Worm (Caenorhabditis elegans): Measurements from ENCODE around the gene F55A4.13.

Gene F55A4.13

DNA sequence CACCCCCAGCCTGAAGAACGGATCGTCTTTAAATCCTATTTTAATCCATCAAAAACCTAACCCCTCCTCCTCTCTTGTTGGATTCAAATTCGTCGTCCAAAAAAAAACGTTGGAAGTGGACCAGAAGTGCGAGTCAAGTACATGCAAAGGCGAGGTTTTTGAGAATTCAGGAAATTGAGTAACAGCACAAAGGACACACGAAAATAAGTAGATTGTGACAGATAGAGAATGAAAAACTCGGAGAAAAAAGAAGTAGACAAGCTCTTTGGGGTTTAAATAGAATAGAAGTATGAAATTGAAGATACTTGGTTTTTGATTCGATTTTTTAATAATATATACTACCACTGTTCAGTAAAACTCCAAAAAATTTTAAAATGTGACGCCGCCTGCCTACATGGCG is 2.6 kb downstream of the F55A4.13 start:
- no peak for TF ChIP-seq ref-1 (GFP tag; conservative IDR thresholded peaks at IDR 0.05)

DNA sequence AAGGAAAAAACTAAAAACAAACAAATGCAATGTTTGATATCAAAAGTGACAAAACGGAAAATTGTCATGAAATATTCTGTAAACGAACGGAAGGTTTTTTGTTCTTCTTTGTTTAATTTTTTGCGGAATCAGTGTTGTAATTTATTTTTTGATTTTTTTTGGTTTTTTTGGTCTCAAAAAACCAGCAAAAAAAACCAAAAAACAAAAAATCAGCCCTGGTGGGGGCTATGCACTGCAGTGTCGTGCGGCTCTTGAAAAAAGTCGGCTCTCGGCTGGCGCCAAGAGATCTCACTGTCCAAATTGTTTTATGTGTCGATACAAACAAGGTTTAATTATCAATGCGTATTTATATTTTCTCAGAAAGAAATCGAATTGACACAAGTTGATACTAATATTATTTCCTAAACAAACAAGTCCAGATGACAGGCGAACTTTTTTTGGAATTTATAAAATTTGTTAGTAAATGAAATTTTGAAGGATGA is 4.9 kb downstream of the F55A4.13 start:
- TF ChIP-seq med-1 (GFP tag; optimal IDR thresholded peaks at IDR 0.05; ENCODE audit: insufficient read depth) (no peak), ztf-23 (GFP tag; IDR thresholded peaks at IDR 0.05) (no peak), ref-1 (GFP tag; conservative IDR thresholded peaks at IDR 0.05) (no peak), tab-1 (GFP tag; IDR thresholded peaks at IDR 0.05) (no peak), klf-2 (GFP tag; conservative IDR thresholded peaks at IDR 0.05) (no peak), T22C8.4 (GFP tag; IDR thresholded peaks at IDR 0.05) (no peak), flt-1 (GFP tag; IDR thresholded peaks at IDR 0.05) (no peak), ztf-29 (GFP tag; IDR thresholded peaks at IDR 0.05) (no peak), cog-1 (tag; optimal IDR thresholded peaks at IDR 0.05) (no peak)

DNA sequence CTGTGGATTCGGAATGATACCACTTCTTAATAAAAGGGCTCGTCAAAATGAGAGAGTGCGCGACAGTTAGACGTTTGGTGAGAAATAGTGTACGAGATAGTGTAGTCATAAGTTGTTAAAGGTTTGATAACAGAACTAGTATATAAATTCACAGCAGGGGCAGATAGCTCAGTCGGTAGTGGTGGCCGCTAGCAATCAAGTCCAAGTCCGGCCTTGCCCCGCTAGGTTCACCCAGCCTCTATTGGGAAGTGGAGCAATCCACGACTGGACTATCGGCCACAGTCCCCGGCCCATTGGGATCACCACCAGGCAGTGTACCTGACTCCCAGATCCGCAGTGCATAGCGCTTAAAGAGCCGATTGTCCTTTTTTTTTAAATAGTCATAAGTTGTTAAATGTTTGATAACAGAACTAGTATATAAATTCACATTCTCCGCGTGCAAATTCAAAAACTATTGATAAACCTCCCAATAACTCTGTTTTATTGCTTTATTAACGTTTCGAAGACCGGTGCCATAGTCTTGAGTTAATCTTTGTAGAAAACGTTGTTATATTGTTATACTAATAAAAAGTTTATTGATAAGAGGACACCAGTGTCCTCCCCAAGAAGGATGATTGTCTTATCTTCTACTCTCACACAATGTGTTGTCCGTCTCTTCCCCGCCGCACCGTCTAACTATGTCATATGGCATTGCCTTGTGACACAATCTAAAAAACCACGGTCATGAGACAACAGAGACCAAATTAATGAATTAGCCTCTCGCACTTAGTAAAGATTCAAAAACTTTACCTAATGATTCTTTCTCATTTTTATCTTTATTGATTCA is 6.5 kb downstream of the F55A4.13 start:
- TF ChIP-seq cog-1 (tag; optimal IDR thresholded peaks at IDR 0.05) (no peak), ztf-29 (GFP tag; IDR thresholded peaks at IDR 0.05) (no peak), med-1 (GFP tag; optimal IDR thresholded peaks at IDR 0.05; ENCODE audit: insufficient read depth) (no peak), klf-2 (GFP tag; conservative IDR thresholded peaks at IDR 0.05) (no peak), flt-1 (GFP tag; IDR thresholded peaks at IDR 0.05) (no peak), T22C8.4 (GFP tag; IDR thresholded peaks at IDR 0.05) (no peak), tab-1 (GFP tag; IDR thresholded peaks at IDR 0.05) (no peak), ref-1 (GFP tag; conservative IDR thresholded peaks at IDR 0.05) (no peak)

DNA sequence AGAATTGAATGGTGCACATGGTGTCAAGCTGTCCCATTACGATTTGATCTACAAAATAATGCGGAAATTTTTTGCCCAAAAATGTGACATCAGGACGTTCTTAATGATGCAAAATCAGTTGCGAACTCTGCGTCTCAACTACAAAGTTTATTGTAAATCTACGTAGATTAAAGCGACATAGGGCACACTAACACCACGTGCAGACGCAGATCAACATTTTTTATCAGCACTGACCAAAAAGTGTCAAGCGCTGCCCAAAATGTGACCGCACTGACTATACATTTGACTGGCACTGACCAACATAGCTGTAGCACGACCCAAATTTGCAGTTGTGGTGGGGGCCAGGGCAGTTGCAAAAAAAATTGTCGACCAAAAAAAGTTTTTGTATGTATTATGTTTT is 7.8 kb downstream of the F55A4.13 start:
- TF ChIP-seq ref-1 (GFP tag; conservative IDR thresholded peaks at IDR 0.05), result no peak
- no peak for TF ChIP-seq klf-2 (GFP tag; conservative IDR thresholded peaks at IDR 0.05)
- no peak for TF ChIP-seq ztf-29 (GFP tag; IDR thresholded peaks at IDR 0.05)
- TF ChIP-seq ztf-23 (GFP tag; IDR thresholded peaks at IDR 0.05), result no peak
- no peak for TF ChIP-seq tab-1 (GFP tag; IDR thresholded peaks at IDR 0.05)
- no peak for TF ChIP-seq flt-1 (GFP tag; IDR thresholded peaks at IDR 0.05)
- TF ChIP-seq T22C8.4 (GFP tag; IDR thresholded peaks at IDR 0.05), result no peak

DNA sequence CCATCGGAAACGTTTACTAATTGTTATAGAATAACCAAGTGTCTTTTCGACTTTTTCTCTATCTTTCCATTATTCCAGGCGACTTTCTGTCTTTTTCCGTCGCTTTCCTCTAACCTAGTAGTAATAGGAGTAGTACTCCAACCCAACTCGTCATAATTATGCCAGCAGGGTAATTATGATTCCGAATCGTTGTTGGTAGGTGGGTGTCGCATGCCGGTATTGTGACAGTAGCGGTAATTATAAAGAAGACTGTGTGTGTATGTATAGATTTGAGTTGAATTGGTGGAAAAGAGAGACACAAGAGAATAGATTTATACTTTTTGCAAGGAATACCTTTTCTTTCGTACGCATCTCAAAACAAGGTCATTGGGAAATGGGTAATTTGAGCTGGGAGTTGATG is 12.3 kb downstream of the F55A4.13 start:
- TF ChIP-seq flt-1 (GFP tag; IDR thresholded peaks at IDR 0.05) (no peak), cog-1 (tag; optimal IDR thresholded peaks at IDR 0.05) (no peak), ztf-29 (GFP tag; IDR thresholded peaks at IDR 0.05) (no peak), ztf-23 (GFP tag; IDR thresholded peaks at IDR 0.05) (no peak), tab-1 (GFP tag; IDR thresholded peaks at IDR 0.05) (no peak), med-1 (GFP tag; optimal IDR thresholded peaks at IDR 0.05; ENCODE audit: insufficient read depth) (no peak), klf-2 (GFP tag; conservative IDR thresholded peaks at IDR 0.05) (no peak), T22C8.4 (GFP tag; IDR thresholded peaks at IDR 0.05) (no peak), ref-1 (GFP tag; conservative IDR thresholded peaks at IDR 0.05) (no peak)

DNA sequence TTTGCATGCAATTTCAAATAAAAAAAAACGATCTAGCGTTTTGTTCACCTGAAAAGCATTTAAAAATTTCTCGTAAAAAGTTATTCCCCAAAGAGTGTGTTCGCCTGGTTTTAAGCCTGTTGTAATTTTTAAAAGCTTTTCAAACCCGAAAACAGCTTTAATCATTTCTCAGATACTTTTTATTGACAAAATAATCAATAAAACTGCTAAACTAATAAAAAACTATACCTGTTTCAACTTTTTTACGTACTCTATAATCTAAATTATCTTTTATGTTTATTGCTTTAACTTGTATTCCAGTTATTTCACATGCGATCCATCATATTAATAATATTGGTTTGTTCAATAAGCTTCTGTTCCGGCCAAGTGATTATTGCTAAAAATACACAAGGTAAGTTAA is 13.3 kb downstream of the F55A4.13 start, which contains the start of gene cutl-21:
cutl-21 (plus strand) TSS at position 301 of the 400 bp plus-strand sequence.
- TF ChIP-seq ref-1 (GFP tag; conservative IDR thresholded peaks at IDR 0.05) (no peak), ztf-29 (GFP tag; IDR thresholded peaks at IDR 0.05) (no peak), cog-1 (tag; optimal IDR thresholded peaks at IDR 0.05) (no peak), ztf-23 (GFP tag; IDR thresholded peaks at IDR 0.05) (no peak), klf-2 (GFP tag; conservative IDR thresholded peaks at IDR 0.05) (no peak), T22C8.4 (GFP tag; IDR thresholded peaks at IDR 0.05) (no peak), tab-1 (GFP tag; IDR thresholded peaks at IDR 0.05) (no peak), med-1 (GFP tag; optimal IDR thresholded peaks at IDR 0.05; ENCODE audit: insufficient read depth) (no peak), flt-1 (GFP tag; IDR thresholded peaks at IDR 0.05) (no peak)

DNA sequence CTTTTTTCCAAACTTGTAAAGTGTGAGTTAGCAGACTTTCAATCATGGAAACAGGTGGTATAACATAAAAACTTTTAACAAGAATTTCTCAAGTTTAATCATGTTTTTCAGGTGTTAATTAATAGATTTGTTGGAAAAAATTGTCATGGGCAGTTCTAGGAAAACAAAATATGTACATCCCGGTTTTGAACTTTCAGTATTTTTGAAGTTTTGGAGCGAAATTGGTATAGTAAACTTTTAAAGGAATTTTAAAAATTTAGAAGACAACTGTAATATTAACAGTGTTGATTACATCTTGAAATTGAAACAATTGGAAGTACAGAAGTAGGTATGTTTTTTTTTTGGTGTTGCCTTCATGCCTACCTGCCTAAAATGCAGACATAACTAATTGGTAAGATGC is 22.7 kb downstream of the F55A4.13 start:
- TF ChIP-seq cog-1 (tag; optimal IDR thresholded peaks at IDR 0.05) (no peak), med-1 (GFP tag; optimal IDR thresholded peaks at IDR 0.05; ENCODE audit: insufficient read depth) (no peak), flt-1 (GFP tag; IDR thresholded peaks at IDR 0.05) (no peak), ztf-29 (GFP tag; IDR thresholded peaks at IDR 0.05) (no peak)

DNA sequence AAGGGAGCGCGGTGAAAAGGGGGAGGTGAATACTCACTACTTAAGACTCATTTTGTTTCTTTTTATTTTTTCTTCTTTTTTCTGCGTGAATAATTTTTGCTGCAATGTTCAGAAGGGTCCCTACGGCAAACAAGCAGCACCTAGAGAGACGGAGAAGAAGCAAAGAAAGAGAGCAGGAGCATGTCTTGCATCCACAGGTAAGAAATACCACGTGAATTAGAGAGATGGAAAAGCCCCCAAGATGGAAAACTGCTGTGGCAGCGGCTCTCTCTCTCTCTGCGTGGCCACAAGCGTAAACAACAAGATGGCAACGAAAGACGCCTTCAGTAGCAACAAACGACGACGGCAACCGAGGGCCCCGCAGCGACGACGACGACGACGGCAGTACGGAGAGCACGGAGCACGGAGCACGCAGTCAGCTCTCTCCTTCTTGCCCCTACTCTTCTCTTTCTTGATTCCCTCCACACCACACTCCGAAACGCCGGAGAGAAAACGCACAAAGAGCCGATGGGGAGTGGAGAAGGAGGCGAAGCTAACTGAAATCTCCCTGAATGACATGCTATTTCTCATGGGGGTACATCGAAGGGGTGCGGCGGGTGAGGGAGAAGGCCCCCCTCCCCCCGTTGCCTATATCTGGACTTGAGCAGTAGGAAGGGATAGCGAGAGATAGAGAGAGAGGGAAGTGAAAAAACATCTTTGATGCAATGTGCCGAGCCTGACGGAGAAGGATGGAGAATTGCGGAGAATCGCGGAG is 24.5 kb downstream of the F55A4.13 start:
- TF ChIP-seq ref-1 (GFP tag; conservative IDR thresholded peaks at IDR 0.05), result no peak
- no peak for TF ChIP-seq med-1 (GFP tag; optimal IDR thresholded peaks at IDR 0.05; ENCODE audit: insufficient read depth)
- TF ChIP-seq ztf-29 (GFP tag; IDR thresholded peaks at IDR 0.05), result peak; percentile 26; the same call in 1 of the 2 replicates
- peak; percentile 60; the same call in 1 of the 2 replicates for TF ChIP-seq flt-1 (GFP tag; IDR thresholded peaks at IDR 0.05)
- no peak for TF ChIP-seq ztf-23 (GFP tag; IDR thresholded peaks at IDR 0.05)
- 0 out of 2 replicates have a peak, but pooled peaks have one; percentile 14 for TF ChIP-seq klf-2 (GFP tag; conservative IDR thresholded peaks at IDR 0.05)
- peak; percentile 37 for TF ChIP-seq cog-1 (tag; optimal IDR thresholded peaks at IDR 0.05)
- TF ChIP-seq tab-1 (GFP tag; IDR thresholded peaks at IDR 0.05), result 0 out of 2 replicates have a peak, but pooled peaks have one; percentile 57
- TF ChIP-seq T22C8.4 (GFP tag; IDR thresholded peaks at IDR 0.05), result no peak

DNA sequence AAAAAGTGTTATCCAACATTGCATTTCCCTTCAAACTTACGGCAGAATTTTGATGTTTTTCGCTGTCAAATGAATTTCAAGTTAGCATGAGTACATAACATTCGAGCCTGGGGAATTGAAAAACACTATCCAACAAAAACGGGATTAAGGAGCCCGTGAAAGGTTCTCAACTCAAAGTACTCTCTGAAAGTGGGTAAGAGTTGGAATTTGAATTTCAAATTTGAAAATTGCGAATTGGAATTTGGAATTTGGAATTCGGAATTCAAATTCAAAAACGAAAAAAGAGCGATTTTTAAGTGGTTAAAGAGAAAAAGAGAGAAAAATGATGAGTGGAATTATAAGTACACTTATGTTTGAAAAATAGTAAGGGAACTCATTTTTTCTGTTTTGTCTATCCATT is 26.1 kb downstream of the F55A4.13 start, which contains the start of the genes C09E10.3 and dgk-1:
C09E10.3 (minus strand) TSS at position 101 of the 400 bp plus-strand sequence.
dgk-1 (minus strand) TSS at position 183 of the 400 bp plus-strand sequence.
- TF ChIP-seq tab-1 (GFP tag; IDR thresholded peaks at IDR 0.05) (no peak), flt-1 (GFP tag; IDR thresholded peaks at IDR 0.05) (no peak), ztf-29 (GFP tag; IDR thresholded peaks at IDR 0.05) (no peak), ref-1 (GFP tag; conservative IDR thresholded peaks at IDR 0.05) (no peak), med-1 (GFP tag; optimal IDR thresholded peaks at IDR 0.05; ENCODE audit: insufficient read depth) (no peak), ztf-23 (GFP tag; IDR thresholded peaks at IDR 0.05) (no peak), T22C8.4 (GFP tag; IDR thresholded peaks at IDR 0.05) (no peak), cog-1 (tag; optimal IDR thresholded peaks at IDR 0.05) (no peak), klf-2 (GFP tag; conservative IDR thresholded peaks at IDR 0.05) (no peak)

Measured in whole organism, midembryonic.